In the genomic region with DNA sequence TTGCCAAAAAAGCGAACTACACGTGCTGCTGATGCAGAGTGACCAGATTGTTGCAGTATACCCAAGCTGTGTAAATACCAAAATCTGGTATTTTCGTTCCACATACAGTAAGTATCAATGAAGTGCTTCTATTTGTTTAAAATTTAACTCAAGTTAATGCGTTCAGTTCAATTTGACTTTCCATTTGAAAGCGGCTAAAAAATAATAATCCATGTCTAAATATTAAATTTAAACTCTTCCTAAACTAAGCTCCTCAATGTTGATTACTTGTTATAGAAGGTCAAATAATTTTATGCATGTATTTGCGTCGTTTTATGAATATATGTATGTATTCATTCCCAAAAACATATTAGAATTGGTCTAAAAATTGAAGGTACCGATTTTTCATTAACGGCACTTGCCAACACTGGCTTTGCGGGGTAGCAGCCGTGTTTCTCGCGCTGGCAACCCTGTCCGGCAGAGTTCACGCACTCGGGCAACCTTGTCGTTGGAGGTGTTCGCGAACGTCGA, we compare ENCODE assay signal across 2 fruit fly cellular contexts.
TF ChIP-seq lines count a peak whose summit lies in the region.

A gene (minus strand): TSS at position 44 of the 510 bp plus-strand sequence.
A gene (plus strand): TSS at position 481 of the 510 bp plus-strand sequence.

TF ChIP-seq in whole organism, embryonic, 481 proteins besides CTCF, POLR2A, EP300 and RAD21 (continued from another document and continues in another):
- TF ChIP-seq ken (GFP tag; IDR thresholded peaks at IDR 0.05; lab: Robert Waterston, UW), result 0 out of 3 replicates have a peak, but pooled peaks have one; percentile 38
- TF ChIP-seq gfzf (GFP tag; optimal IDR thresholded peaks at IDR 0.05; lab: Kevin White, UChicago), result peak; percentile 72
- TF ChIP-seq CG10462 (GFP tag; optimal IDR thresholded peaks at IDR 0.05; lab: Kevin White, UChicago), result peak; percentile 79
- 0 out of 3 replicates have a peak, but pooled peaks have one; percentile 43 for TF ChIP-seq CG11560 (tag; IDR thresholded peaks at IDR 0.05; lab: Robert Waterston, UW)
- TF ChIP-seq emc (GFP tag; optimal IDR thresholded peaks at IDR 0.05; lab: Kevin White, UChicago), result no peak
- TF ChIP-seq fu2 (GFP tag; optimal IDR thresholded peaks at IDR 0.05; lab: Kevin White, UChicago), result peak; percentile 65
- TF ChIP-seq wdn (GFP tag; IDR thresholded peaks at IDR 0.05; lab: Robert Waterston, UW), result peak; percentile 56
- peak; percentile 55 for TF ChIP-seq CG10979 (tag; optimal IDR thresholded peaks at IDR 0.05; lab: Kevin White, UChicago)
- TF ChIP-seq vfl (GFP tag; optimal IDR thresholded peaks at IDR 0.05; lab: Kevin White, UChicago), result peak; percentile 36
- no peak for TF ChIP-seq dmrt99B (tag; optimal IDR thresholded peaks at IDR 0.05; lab: Kevin White, UChicago)
- TF ChIP-seq CG31365 (tag; optimal IDR thresholded peaks at IDR 0.05; lab: Kevin White, UChicago), result no peak
- peak; percentile 73 for TF ChIP-seq CG6791 (GFP tag; IDR thresholded peaks at IDR 0.05; lab: Robert Waterston, UW; ENCODE audit: partially characterized antibody)
- peak; percentile 43 for TF ChIP-seq HLHmδ (GFP tag; optimal IDR thresholded peaks at IDR 0.05; lab: Kevin White, UChicago)
- peak; percentile 58 for TF ChIP-seq gro (GFP tag; optimal IDR thresholded peaks at IDR 0.05; lab: Kevin White, UChicago)
- peak; percentile 55 for TF ChIP-seq CG8944 (GFP tag; optimal IDR thresholded peaks at IDR 0.05; lab: Kevin White, UChicago)
- peak; percentile 35; the same call in 1 of the 2 replicates for TF ChIP-seq amos (GFP tag; IDR thresholded peaks at IDR 0.05; lab: Robert Waterston, UW; ENCODE audit: partially characterized antibody)
- peak; percentile 52 for TF ChIP-seq Hand (GFP tag; optimal IDR thresholded peaks at IDR 0.05; lab: Kevin White, UChicago)
- peak; percentile 65; the same call in 1 of the 3 replicates for TF ChIP-seq CG2889 (GFP tag; IDR thresholded peaks at IDR 0.05; lab: Robert Waterston, UW)
- TF ChIP-seq CG14965 (GFP tag; optimal IDR thresholded peaks at IDR 0.05; lab: Kevin White, UChicago; ENCODE audit: borderline replicate concordance), result no peak
- peak; percentile 47 for TF ChIP-seq ewg (GFP tag; optimal IDR thresholded peaks at IDR 0.05; lab: Kevin White, UChicago)
- TF ChIP-seq CG12236 (GFP tag; optimal IDR thresholded peaks at IDR 0.05; lab: Kevin White, UChicago), result peak; percentile 19
- TF ChIP-seq Mrtf (GFP tag; IDR thresholded peaks at IDR 0.05; lab: Robert Waterston, UW), result peak; percentile 52; the same call in 1 of the 3 replicates
- peak; percentile 46 for TF ChIP-seq B-H1 (GFP tag; IDR thresholded peaks at IDR 0.05; lab: Robert Waterston, UW)
- peak; percentile 49; the same call in 1 of the 2 replicates for TF ChIP-seq E2f1 (GFP tag; IDR thresholded peaks at IDR 0.05; lab: Robert Waterston, UW)
- TF ChIP-seq knrl (GFP tag; IDR thresholded peaks at IDR 0.05; lab: Robert Waterston, UW; ENCODE audit: partially characterized antibody), result no peak
- peak; percentile 56 for TF ChIP-seq CG30020 (tag; optimal IDR thresholded peaks at IDR 0.05; lab: Kevin White, UChicago)
- TF ChIP-seq Pdp1 (GFP tag; optimal IDR thresholded peaks at IDR 0.05; lab: Kevin White, UChicago), result peak; percentile 67 to 75
- TF ChIP-seq p53 (GFP tag; optimal IDR thresholded peaks at IDR 0.05; lab: Kevin White, UChicago), result no peak
- TF ChIP-seq CG30431 (GFP tag; optimal IDR thresholded peaks at IDR 0.05; lab: Kevin White, UChicago), result peak; percentile 56
- TF ChIP-seq CG31441 (GFP tag; IDR thresholded peaks at IDR 0.05; lab: Robert Waterston, UW), result peak; percentile 71; the same call in 1 of the 2 replicates
- peak; percentile 65 for TF ChIP-seq CG2712 (tag; optimal IDR thresholded peaks at IDR 0.05; lab: Kevin White, UChicago)
- peak; percentile 73 for TF ChIP-seq CG33213 (GFP tag; optimal IDR thresholded peaks at IDR 0.05; lab: Kevin White, UChicago)
- TF ChIP-seq Drgx (GFP tag; IDR thresholded peaks at IDR 0.05; lab: Robert Waterston, UW), result peak; percentile 35; the same call in 1 of the 2 replicates
- peak; percentile 61 for TF ChIP-seq CG2116 (GFP tag; optimal IDR thresholded peaks at IDR 0.05; lab: Kevin White, UChicago)
- no peak for TF ChIP-seq cad (GFP tag; optimal IDR thresholded peaks at IDR 0.05; lab: Kevin White, UChicago)
- peak; percentile 76 for TF ChIP-seq Mad (GFP tag; optimal IDR thresholded peaks at IDR 0.05; lab: Kevin White, UChicago)
- TF ChIP-seq Optix (GFP tag; IDR thresholded peaks at IDR 0.05; lab: Robert Waterston, UW), result no peak
- TF ChIP-seq cwo (GFP tag; optimal IDR thresholded peaks at IDR 0.05; lab: Kevin White, UChicago), result peak; percentile 81
- peak; percentile 33 for TF ChIP-seq disco-r (GFP tag; optimal IDR thresholded peaks at IDR 0.05; lab: Kevin White, UChicago)
- peak; percentile 15 for TF ChIP-seq ab (GFP tag; optimal IDR thresholded peaks at IDR 0.05; lab: Kevin White, UChicago)
- TF ChIP-seq Nf-YB (GFP tag; optimal IDR thresholded peaks at IDR 0.05; lab: Kevin White, UChicago), result peak; percentile 45
- TF ChIP-seq chm (GFP tag; IDR thresholded peaks at IDR 0.05; lab: Robert Waterston, UW), result no peak
- no peak for TF ChIP-seq ato (GFP tag; IDR thresholded peaks at IDR 0.05; lab: Robert Waterston, UW; ENCODE audit: partially characterized antibody)
- peak; percentile 25 for TF ChIP-seq mirr (GFP tag; optimal IDR thresholded peaks at IDR 0.05; lab: Kevin White, UChicago)
- TF ChIP-seq CG4404 (GFP tag; IDR thresholded peaks at IDR 0.05; lab: Robert Waterston, UW), result peak; percentile 44
- no peak; the same call in 1 of the 2 replicates for TF ChIP-seq CG31224 (GFP tag; IDR thresholded peaks at IDR 0.05; lab: Robert Waterston, UW)
- TF ChIP-seq CG9727 (GFP tag; optimal IDR thresholded peaks at IDR 0.05; lab: Kevin White, UChicago), result peak; percentile 84
- TF ChIP-seq CG8359 (GFP tag; optimal IDR thresholded peaks at IDR 0.05; lab: Kevin White, UChicago; ENCODE audit: borderline replicate concordance), result peak; percentile 10
- TF ChIP-seq CG2120 (GFP tag; optimal IDR thresholded peaks at IDR 0.05; lab: Kevin White, UChicago), result peak; percentile 89
- peak; percentile 38 for TF ChIP-seq CG8281 (tag; optimal IDR thresholded peaks at IDR 0.05; lab: Kevin White, UChicago)
- TF ChIP-seq ci (GFP tag; IDR thresholded peaks at IDR 0.05; lab: Robert Waterston, UW), result peak; percentile 51; the same call in 1 of the 3 replicates
- peak; percentile 0 for TF ChIP-seq CG17186 (GFP tag; optimal IDR thresholded peaks at IDR 0.05; lab: Kevin White, UChicago)
- TF ChIP-seq Fer1 (GFP tag; optimal IDR thresholded peaks at IDR 0.05; lab: Kevin White, UChicago), result peak; percentile 72
- no peak for TF ChIP-seq sc (optimal IDR thresholded peaks at IDR 0.05; lab: Kevin White, UChicago)
- TF ChIP-seq sc (GFP tag; optimal IDR thresholded peaks at IDR 0.05; lab: Kevin White, UChicago), result no peak
- no peak for TF ChIP-seq ap (GFP tag; IDR thresholded peaks at IDR 0.05; lab: Robert Waterston, UW)
- no peak; the same call in 2 of the 3 replicates for TF ChIP-seq CG11456 (GFP tag; IDR thresholded peaks at IDR 0.05; lab: Robert Waterston, UW)
- peak; percentile 7 for TF ChIP-seq CG3065 (GFP tag; optimal IDR thresholded peaks at IDR 0.05; lab: Kevin White, UChicago)
- TF ChIP-seq zfh1 (GFP tag; IDR thresholded peaks at IDR 0.05; lab: Robert Waterston, UW), result peak; percentile 41; the same call in 1 of the 3 replicates

TF ChIP-seq in whole organism, prepupa, 60 proteins besides CTCF, POLR2A, EP300 and RAD21 (continued from another document):
- TF ChIP-seq CG3032 (tag; optimal IDR thresholded peaks at IDR 0.05; lab: Kevin White, UChicago) (peak; percentile 66), Ets21C (GFP tag; optimal IDR thresholded peaks at IDR 0.05; lab: Kevin White, UChicago) (peak; percentile 71), fd59A (GFP tag; optimal IDR thresholded peaks at IDR 0.05; lab: Kevin White, UChicago) (peak; percentile 52), topi (GFP tag; optimal IDR thresholded peaks at IDR 0.05; lab: Kevin White, UChicago) (peak; percentile 79), CG11902 (GFP tag; optimal IDR thresholded peaks at IDR 0.05; lab: Kevin White, UChicago) (peak; percentile 49), lz (GFP tag; optimal IDR thresholded peaks at IDR 0.05; lab: Kevin White, UChicago) (peak; percentile 84), OdsH (GFP tag; optimal IDR thresholded peaks at IDR 0.05; lab: Kevin White, UChicago) (no peak), CG34406 (GFP tag; optimal IDR thresholded peaks at IDR 0.05; lab: Kevin White, UChicago) (peak; percentile 63), dac (GFP tag; optimal IDR thresholded peaks at IDR 0.05; lab: Kevin White, UChicago) (peak; percentile 50), CG32006 (GFP tag; optimal IDR thresholded peaks at IDR 0.05; lab: Kevin White, UChicago) (peak; percentile 78), CG6808 (GFP tag; optimal IDR thresholded peaks at IDR 0.05; lab: Kevin White, UChicago) (peak; percentile 53)
